Fruit fly (Drosophila melanogaster) whole organism, prepupa: ENCODE measurements around the gene CG4822.
A peak's percentile ranks its signal among the peaks of the same experiment; 100 is the strongest.

ENCODE experiments used
- Blimp-1 ChIP-seq: fragments of 200-800 bp; sonication (Bioruptor generic); optimal IDR thresholded peaks from 3 replicates; lab custom pipeline; 2017; ENCODE audit warnings: missing biosample characterization, missing genetic modification characterization, mild to moderate bottlenecking, moderate library complexity, missing genetic modification reagents
- CG11294 ChIP-seq: fragments of 200-800 bp; sonication (Bioruptor generic); IDR thresholded peaks from 2 replicates; pipeline ENCODE4 v1.3.6; 2022; ENCODE audit warnings: missing biosample characterization, missing genetic modification characterization
- CG11902 ChIP-seq: fragments of 200-800 bp; sonication (Bioruptor generic); optimal IDR thresholded peaks from 3 replicates; lab custom pipeline; 2016; ENCODE audit warnings: missing biosample characterization, missing genetic modification characterization
- CG15336 ChIP-seq: fragments of 200-800 bp; sonication (Bioruptor generic); IDR thresholded peaks from 2 replicates; pipeline ENCODE4 v1.3.6; 2022; ENCODE audit warnings: missing biosample characterization, missing genetic modification characterization
- CG16779 ChIP-seq: fragments of 200-800 bp; sonication (Bioruptor generic); optimal IDR thresholded peaks from 3 replicates; lab custom pipeline; 2017; ENCODE audit warnings: missing biosample characterization, mild to moderate bottlenecking, missing genetic modification characterization
- CG3032 ChIP-seq: fragments of 200-800 bp; optimal IDR thresholded peaks from 2 replicates; lab custom pipeline; 2019; ENCODE audit warnings: missing biosample characterization, mild to moderate bottlenecking, missing genetic modification characterization, moderate library complexity
- CG31627 ChIP-seq: fragments of 200-800 bp; sonication (Bioruptor generic); optimal IDR thresholded peaks from 3 replicates; lab custom pipeline; 2016; ENCODE audit warnings: missing biosample characterization, missing genetic modification characterization
- CG34406 ChIP-seq: fragments of 200-800 bp; sonication (Bioruptor generic); optimal IDR thresholded peaks from 3 replicates; lab custom pipeline; 2016; ENCODE audit warnings: missing biosample characterization, missing genetic modification characterization
- CG3919 ChIP-seq: fragments of 200-800 bp; sonication (Bioruptor generic); optimal IDR thresholded peaks from 3 replicates; lab custom pipeline; 2016; ENCODE audit warnings: missing biosample characterization, missing genetic modification characterization
- CG4318 ChIP-seq: fragments of 200-800 bp; sonication (Bioruptor generic); optimal IDR thresholded peaks from 3 replicates; lab custom pipeline; 2017; ENCODE audit warnings: missing biosample characterization, mild to moderate bottlenecking, missing genetic modification characterization
- CG6163 ChIP-seq: fragments of 200-800 bp; sonication (Bioruptor generic); IDR thresholded peaks from 3 replicates; pipeline ENCODE4 v1.3.6; 2022; ENCODE audit warnings: missing biosample characterization, missing genetic modification characterization
- CG6276 ChIP-seq: fragments of 200-800 bp; sonication (Bioruptor generic); optimal IDR thresholded peaks from 2 replicates; lab custom pipeline; 2017; ENCODE audit warnings: missing biosample characterization, mild to moderate bottlenecking, missing genetic modification characterization
- CG6854 ChIP-seq: fragments of 200-800 bp; sonication (Bioruptor generic); optimal IDR thresholded peaks from 2 replicates; lab custom pipeline; 2017; ENCODE audit warnings: missing biosample characterization, mild to moderate bottlenecking, missing genetic modification characterization
- CG7368 ChIP-seq: fragments of 200-800 bp; sonication (Bioruptor generic); optimal IDR thresholded peaks from 3 replicates; lab custom pipeline; 2016; ENCODE audit warnings: missing biosample characterization, missing genetic modification characterization
- CG8119 ChIP-seq: fragments of 200-800 bp; sonication (Bioruptor generic); IDR thresholded peaks from 3 replicates; pipeline ENCODE4 v1.3.6; 2022; ENCODE audit warnings: missing biosample characterization, missing genetic modification characterization
- CG8319 ChIP-seq: fragments of 200-800 bp; sonication (Bioruptor generic); optimal IDR thresholded peaks from 3 replicates; lab custom pipeline; 2016; ENCODE audit warnings: missing biosample characterization, missing genetic modification characterization
- CG8632 ChIP-seq: fragments of 200-800 bp; sonication (Bioruptor generic); optimal IDR thresholded peaks from 3 replicates; lab custom pipeline; 2016; ENCODE audit warnings: missing biosample characterization, missing genetic modification characterization
- CG9139 ChIP-seq: fragments of 200-800 bp; sonication (Bioruptor generic); optimal IDR thresholded peaks from 3 replicates; lab custom pipeline; 2017; ENCODE audit warnings: missing biosample characterization, mild to moderate bottlenecking, missing genetic modification characterization
- Eip78C ChIP-seq: fragments of 200-800 bp; sonication (Bioruptor generic); peaks from one replicate; lab custom pipeline; 2016; ENCODE audit warnings: missing biosample characterization, missing genetic modification characterization
- Eip93F ChIP-seq: fragments of 200-800 bp; sonication (Bioruptor generic); optimal IDR thresholded peaks from 2 replicates; lab custom pipeline; 2016; ENCODE audit warnings: missing biosample characterization, mild to moderate bottlenecking, missing genetic modification characterization
- Ets21C ChIP-seq: fragments of 200-800 bp; sonication (Bioruptor generic); optimal IDR thresholded peaks from 3 replicates; lab custom pipeline; 2016; ENCODE audit warnings: missing biosample characterization, missing genetic modification characterization
- Ets96B ChIP-seq: fragments of 200-800 bp; optimal IDR thresholded peaks from 2 replicates; lab custom pipeline; 2019; ENCODE audit warnings: missing biosample characterization, mild to moderate bottlenecking, missing genetic modification characterization, moderate library complexity
- Gug ChIP-seq: fragments of 200-800 bp; sonication (Bioruptor generic); IDR thresholded peaks from 2 replicates; pipeline ENCODE4 v1.3.6; 2022; ENCODE audit warnings: missing biosample characterization, missing genetic modification characterization
- Hr38 ChIP-seq: sonication (Bioruptor generic); optimal IDR thresholded peaks from 2 replicates; lab custom pipeline; 2016; ENCODE audit warnings: missing biosample characterization, missing genetic modification characterization
- Hr39 ChIP-seq: fragments of 200-800 bp; sonication (Bioruptor generic); optimal IDR thresholded peaks from 2 replicates; lab custom pipeline; 2016; ENCODE audit warnings: missing biosample characterization, missing genetic modification characterization
- Hr4 ChIP-seq: fragments of 200-800 bp; sonication (Bioruptor generic); optimal IDR thresholded peaks from 3 replicates; lab custom pipeline; 2016; ENCODE audit warnings: missing biosample characterization, missing genetic modification characterization
- Lpt ChIP-seq: fragments of 200-800 bp; sonication (Bioruptor generic); optimal IDR thresholded peaks from 3 replicates; lab custom pipeline; 2016; ENCODE audit warnings: missing biosample characterization, missing genetic modification characterization
- Met ChIP-seq: fragments of 200-800 bp; sonication (Bioruptor generic); optimal IDR thresholded peaks from 3 replicates; lab custom pipeline; 2016; ENCODE audit warnings: missing biosample characterization, missing genetic modification characterization
- Smox ChIP-seq: fragments of 200-800 bp; sonication (Bioruptor generic); optimal IDR thresholded peaks from 3 replicates; lab custom pipeline; 2016; ENCODE audit warnings: missing biosample characterization, missing genetic modification characterization
- Sox102F ChIP-seq: fragments of 200-800 bp; sonication (Bioruptor generic); optimal IDR thresholded peaks from 2 replicates; lab custom pipeline; 2016; ENCODE audit warnings: missing biosample characterization, mild to moderate bottlenecking, missing genetic modification characterization
- Sox14 ChIP-seq: fragments of 200-800 bp; sonication (Bioruptor generic); optimal IDR thresholded peaks from 3 replicates; lab custom pipeline; 2016; ENCODE audit warnings: missing biosample characterization, missing genetic modification characterization
- Sox15 ChIP-seq: fragments of 200-800 bp; sonication (Bioruptor generic); optimal IDR thresholded peaks from 3 replicates; lab custom pipeline; 2016; ENCODE audit warnings: missing biosample characterization, missing genetic modification characterization
- achi ChIP-seq: fragments of 200-800 bp; sonication (Bioruptor generic); optimal IDR thresholded peaks from 3 replicates; lab custom pipeline; 2016; ENCODE audit warnings: missing biosample characterization, missing genetic modification characterization
- acj6 ChIP-seq: fragments of 200-800 bp; sonication (Bioruptor generic); optimal IDR thresholded peaks from 3 replicates; lab custom pipeline; 2016; ENCODE audit warnings: missing biosample characterization, missing genetic modification characterization
- cyc ChIP-seq: fragments of 200-800 bp; sonication (Bioruptor generic); optimal IDR thresholded peaks from 3 replicates; lab custom pipeline; 2016; ENCODE audit warnings: missing biosample characterization, missing genetic modification characterization
- eg ChIP-seq: fragments of 200-800 bp; sonication (Bioruptor generic); IDR thresholded peaks from 3 replicates; pipeline ENCODE4 v1.3.6; 2022; ENCODE audit warnings: missing biosample characterization, missing genetic modification characterization
- esn ChIP-seq: fragments of 200-800 bp; sonication (Bioruptor generic); optimal IDR thresholded peaks from 2 replicates; lab custom pipeline; 2016; ENCODE audit warnings: missing biosample characterization, mild to moderate bottlenecking, missing genetic modification characterization, moderate library complexity
- fd59A ChIP-seq: fragments of 200-800 bp; sonication (Bioruptor generic); optimal IDR thresholded peaks from 2 replicates; lab custom pipeline; 2017; ENCODE audit warnings: missing biosample characterization, mild to moderate bottlenecking, missing genetic modification characterization, missing genetic modification reagents
- fd85E ChIP-seq: fragments of 200-800 bp; sonication (Bioruptor generic); optimal IDR thresholded peaks from 3 replicates; lab custom pipeline; 2016; ENCODE audit warnings: missing biosample characterization, missing genetic modification characterization
- lz ChIP-seq: fragments of 200-800 bp; sonication (Bioruptor generic); optimal IDR thresholded peaks from 3 replicates; lab custom pipeline; 2016; ENCODE audit warnings: missing biosample characterization, missing genetic modification characterization
- net ChIP-seq: fragments of 200-800 bp; sonication (Bioruptor generic); optimal IDR thresholded peaks from 3 replicates; lab custom pipeline; 2016; ENCODE audit warnings: missing biosample characterization, missing genetic modification characterization
- pdm3 ChIP-seq: fragments of 200-800 bp; sonication (Bioruptor generic); optimal IDR thresholded peaks from 3 replicates; lab custom pipeline; 2016; ENCODE audit warnings: missing biosample characterization, missing genetic modification characterization
- salr ChIP-seq, 2 experiments: fragments of 200-800 bp; sonication (Bioruptor generic); optimal IDR thresholded peaks; 3 replicates each; lab custom pipeline; 2016 to 2018; ENCODE audit warnings: missing biosample characterization in 2 of 2, missing genetic modification characterization in 2 of 2, mild to moderate bottlenecking in 1 of 2
- spab ChIP-seq: fragments of 200-800 bp; sonication (Bioruptor generic); optimal IDR thresholded peaks from 2 replicates; lab custom pipeline; 2017; ENCODE audit warnings: missing biosample characterization, mild to moderate bottlenecking, missing genetic modification characterization, missing genetic modification reagents
- svp ChIP-seq: fragments of 200-800 bp; sonication (Bioruptor generic); peaks from one replicate; lab custom pipeline; 2016; ENCODE audit warnings: missing biosample characterization, missing genetic modification characterization
- topi ChIP-seq: fragments of 200-800 bp; sonication (Bioruptor generic); optimal IDR thresholded peaks from 3 replicates; lab custom pipeline; 2016; ENCODE audit warnings: missing biosample characterization, missing genetic modification characterization
- vri ChIP-seq: fragments of 200-800 bp; sonication (Bioruptor generic); optimal IDR thresholded peaks from 3 replicates; lab custom pipeline; 2016; ENCODE audit warnings: missing biosample characterization, mild to moderate bottlenecking, missing genetic modification characterization

The CG4822 gene

DNA sequence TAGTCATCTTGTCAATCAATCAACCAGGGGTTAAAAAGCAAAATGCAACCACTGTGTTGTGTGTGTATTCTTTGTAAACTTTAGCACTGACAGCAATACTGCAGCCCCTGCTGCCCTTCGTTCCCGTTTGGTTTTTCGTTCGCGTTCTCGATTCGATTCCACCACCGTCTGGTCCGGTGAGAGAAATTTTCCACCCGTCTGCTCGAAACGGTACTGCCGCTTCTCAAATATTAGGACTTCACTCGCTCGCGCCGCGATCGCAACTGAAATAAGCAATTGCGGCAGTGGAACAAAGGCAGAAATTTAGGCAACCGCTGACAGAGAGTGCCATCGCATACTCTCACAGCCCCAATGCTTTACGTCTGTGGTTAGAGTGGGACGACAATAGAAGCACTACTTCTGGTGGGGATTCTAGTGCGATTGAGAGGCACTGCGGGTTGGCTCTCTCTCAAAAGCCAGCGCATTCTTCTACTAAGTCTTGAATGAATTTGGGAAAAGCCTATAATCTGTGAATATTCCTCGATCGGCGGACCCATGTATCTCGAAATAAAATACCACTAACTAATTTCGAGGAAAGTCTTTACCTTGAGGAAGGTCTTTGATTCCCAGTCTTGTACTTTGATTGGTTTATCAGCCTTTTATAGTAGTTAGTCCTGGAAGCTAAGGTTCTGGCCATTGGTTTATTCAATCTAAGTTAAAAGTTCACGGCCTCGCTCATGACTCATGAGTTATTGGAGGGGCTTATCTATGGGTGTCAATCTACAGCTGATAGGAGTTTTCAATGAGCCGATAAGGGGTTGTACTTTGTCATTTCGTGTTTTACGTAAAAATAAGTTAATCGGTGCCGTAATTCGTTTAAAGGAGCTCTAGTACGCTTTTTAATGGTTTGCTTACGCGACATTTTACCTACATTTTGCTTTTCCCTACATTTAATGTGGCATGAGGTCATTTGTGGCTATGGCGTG, 7.7 kb upstream of the CG4822 start (continued):
- TF ChIP-seq Blimp-1 (GFP tag; lab: Kevin White, UChicago) (peak; percentile 8), Gug (GFP tag; lab: Robert Waterston, UW) (peak; percentile 36; the same call in 1 of the 2 replicates), Hr38 (no peak), Sox14 (peak; percentile 96), Met (GFP tag; lab: Kevin White, UChicago) (peak; percentile 47), CG6276 (GFP tag; lab: Kevin White, UChicago) (peak; percentile 65), CG11902 (GFP tag; lab: Kevin White, UChicago) (no peak), Eip78C (peak; percentile 83), Hr39 (no peak), pdm3 (GFP tag; lab: Kevin White, UChicago) (no peak), Eip93F (GFP tag; lab: Kevin White, UChicago) (peak; percentile 83), CG6854 (GFP tag; lab: Kevin White, UChicago) (peak; percentile 91), net (GFP tag; lab: Kevin White, UChicago) (peak; percentile 85), salr (GFP tag; optimal IDR thresholded peaks at IDR 0.05; lab: Kevin White, UChicago) (peak in 1 of 2 experiments; percentile 10), CG8119 (GFP tag; lab: Robert Waterston, UW) (peak; percentile 66), topi (GFP tag; lab: Kevin White, UChicago) (peak; percentile 49), CG8319 (GFP tag; lab: Kevin White, UChicago) (peak; percentile 8), cyc (GFP tag; lab: Kevin White, UChicago) (peak; percentile 11), Lpt (GFP tag; lab: Kevin White, UChicago) (peak; percentile 21), CG9139 (GFP tag; lab: Kevin White, UChicago) (peak; percentile 63), vri (GFP tag; lab: Kevin White, UChicago) (peak; percentile 75), svp (GFP tag; lab: Kevin White, UChicago) (peak; percentile 87), CG15336 (GFP tag; lab: Robert Waterston, UW) (peak; percentile 47; the same call in 1 of the 2 replicates), eg (GFP tag; lab: Robert Waterston, UW) (peak; percentile 78; the same call in 2 of the 3 replicates), CG3919 (GFP tag; lab: Kevin White, UChicago) (peak; percentile 47), Sox15 (GFP tag; lab: Kevin White, UChicago) (no peak), CG8632 (GFP tag; lab: Kevin White, UChicago) (no peak), CG16779 (tag; lab: Kevin White, UChicago) (peak; percentile 80), fd59A (GFP tag; lab: Kevin White, UChicago) (no peak), Hr4 (GFP tag; lab: Kevin White, UChicago) (no peak), CG7368 (GFP tag; lab: Kevin White, UChicago) (no peak), CG3032 (tag; lab: Kevin White, UChicago) (no peak), CG4318 (GFP tag; lab: Kevin White, UChicago) (no peak), Sox102F (GFP tag; lab: Kevin White, UChicago) (peak; percentile 87), fd85E (GFP tag; lab: Kevin White, UChicago) (no peak), esn (peak; percentile 45), CG11294 (GFP tag; lab: Robert Waterston, UW) (no peak), CG31627 (GFP tag; lab: Kevin White, UChicago) (no peak), achi (GFP tag; lab: Kevin White, UChicago) (peak; percentile 14)

- TF ChIP-seq acj6 (no peak), CG8319 (GFP tag; lab: Kevin White, UChicago) (no peak), net (GFP tag; lab: Kevin White, UChicago) (no peak), CG11902 (GFP tag; lab: Kevin White, UChicago) (no peak), CG6163 (no peak), Smox (GFP tag; lab: Kevin White, UChicago) (no peak), cyc (GFP tag; lab: Kevin White, UChicago) (no peak), eg (GFP tag; lab: Robert Waterston, UW) (peak; percentile 18; the same call in 1 of the 3 replicates), vri (GFP tag; lab: Kevin White, UChicago) (no peak), spab (GFP tag; lab: Kevin White, UChicago) (peak; percentile 5), CG11294 (GFP tag; lab: Robert Waterston, UW) (no peak), CG9139 (GFP tag; lab: Kevin White, UChicago) (peak; percentile 37), Ets21C (GFP tag; lab: Kevin White, UChicago) (no peak), CG15336 (GFP tag; lab: Robert Waterston, UW) (no peak), CG3919 (GFP tag; lab: Kevin White, UChicago) (no peak), Eip78C (peak; percentile 76), CG34406 (GFP tag; lab: Kevin White, UChicago) (no peak), achi (GFP tag; lab: Kevin White, UChicago) (no peak), fd85E (GFP tag; lab: Kevin White, UChicago) (no peak), Met (GFP tag; lab: Kevin White, UChicago) (no peak), CG16779 (tag; lab: Kevin White, UChicago) (no peak), esn (no peak), lz (GFP tag; lab: Kevin White, UChicago) (no peak), Ets96B (tag; lab: Kevin White, UChicago) (no peak)
Measured at dm6 chr2L:128296-128715, 6.8 kb upstream of the CG4822 start.
